Worm (Caenorhabditis elegans) whole organism, L2 larva: Measurements from ENCODE around the gene Y105C5A.508.
A peak's percentile ranks its signal among the peaks of the same experiment; 100 is the strongest.
"Not testable (repeated sequence)": the region's sequence is repeated elsewhere in the genome, so short reads cannot be mapped to it uniquely, and the experiment has no call there.

Source experiments
- C34F6.9 ChIP-seq: fragments of 150-350 bp; optimal IDR thresholded peaks from 2 replicates; lab custom pipeline; 2014; ENCODE audit warnings: missing biosample characterization, missing genetic modification characterization
- R02D3.7 ChIP-seq: fragments of 150-350 bp; optimal IDR thresholded peaks from 2 replicates; lab custom pipeline; 2014; ENCODE audit warnings: missing biosample characterization, missing genetic modification characterization
- ZK546.5 ChIP-seq: sonication (generic microtip); optimal IDR thresholded peaks from 2 replicates; lab custom pipeline; 2017; ENCODE audit warnings: missing biosample characterization, missing genetic modification characterization
- alr-1 ChIP-seq: fragments of 150-350 bp; optimal IDR thresholded peaks from 2 replicates; lab custom pipeline; 2014; ENCODE audit warnings: missing biosample characterization, missing genetic modification characterization
- ama-1 ChIP-seq: fragments of 150-350 bp; optimal IDR thresholded peaks from 2 replicates; lab custom pipeline; 2018; ENCODE audit warnings: inconsistent platforms
- ceh-82 ChIP-seq: fragments of 150-350 bp; optimal IDR thresholded peaks from 2 replicates; lab custom pipeline; 2014; ENCODE audit warnings: missing biosample characterization, missing genetic modification characterization
- dmd-4 ChIP-seq: sonication (generic microtip); optimal IDR thresholded peaks from 2 replicates; lab custom pipeline; 2017; ENCODE audit warnings: missing biosample characterization, missing genetic modification characterization
- elt-1 ChIP-seq: fragments of 150-350 bp; optimal IDR thresholded peaks from 2 replicates; lab custom pipeline; 2014; ENCODE audit warnings: missing biosample characterization, missing genetic modification characterization
- elt-3 ChIP-seq: sonication (generic microtip); optimal IDR thresholded peaks from 2 replicates; lab custom pipeline; 2017; ENCODE audit warnings: missing biosample characterization, missing genetic modification characterization
- fos-1 ChIP-seq: fragments of 150-350 bp; optimal IDR thresholded peaks from 2 replicates; lab custom pipeline; 2014; ENCODE audit warnings: missing biosample characterization, missing genetic modification characterization
- gmeb-1 ChIP-seq: fragments of 150-350 bp; optimal IDR thresholded peaks from 2 replicates; lab custom pipeline; 2014; ENCODE audit warnings: missing biosample characterization, missing genetic modification characterization
- lin-13 ChIP-seq: fragments of 150-350 bp; optimal IDR thresholded peaks from 2 replicates; lab custom pipeline; 2014; ENCODE audit warnings: missing biosample characterization, missing genetic modification reagents, missing genetic modification characterization
- lin-39 ChIP-seq: fragments of 150-350 bp; optimal IDR thresholded peaks from 2 replicates; lab custom pipeline; 2014; ENCODE audit warnings: missing biosample characterization, missing genetic modification reagents, missing genetic modification characterization
- lsy-2 ChIP-seq, 2 experiments: fragments of 150-350 bp in 1 of 2; sonication (generic microtip) in 1 of 2; optimal IDR thresholded peaks; 2 replicates each; lab custom pipeline; 2014 to 2017; ENCODE audit warnings: missing biosample characterization in 2 of 2, missing genetic modification characterization in 2 of 2
- mbf-1 ChIP-seq: sonication (generic microtip); optimal IDR thresholded peaks from 2 replicates; lab custom pipeline; 2017; ENCODE audit warnings: missing biosample characterization, missing genetic modification characterization
- nhr-10 ChIP-seq: sonication (generic microtip); optimal IDR thresholded peaks from 2 replicates; lab custom pipeline; 2017; ENCODE audit warnings: missing biosample characterization, missing genetic modification characterization
- nhr-12 ChIP-seq: fragments of 150-350 bp; optimal IDR thresholded peaks from 2 replicates; lab custom pipeline; 2014; ENCODE audit warnings: missing biosample characterization, missing genetic modification characterization
- nhr-129 ChIP-seq: fragments of 150-350 bp; optimal IDR thresholded peaks from 2 replicates; lab custom pipeline; 2014; ENCODE audit warnings: missing biosample characterization, missing genetic modification characterization
- nhr-21 ChIP-seq: fragments of 150-350 bp; optimal IDR thresholded peaks from 2 replicates; lab custom pipeline; 2014; ENCODE audit warnings: missing biosample characterization, missing genetic modification characterization
- nhr-23 ChIP-seq: fragments of 150-350 bp; optimal IDR thresholded peaks from 2 replicates; lab custom pipeline; 2014; ENCODE audit warnings: missing biosample characterization, missing genetic modification reagents, missing genetic modification characterization
- nhr-237 ChIP-seq: fragments of 150-350 bp; optimal IDR thresholded peaks from 2 replicates; lab custom pipeline; 2014; ENCODE audit warnings: missing biosample characterization, missing genetic modification characterization
- nhr-25 ChIP-seq: fragments of 150-350 bp; sonication (generic microtip); optimal IDR thresholded peaks from 3 replicates; lab custom pipeline; 2014; ENCODE audit warnings: missing biosample characterization, missing genetic modification characterization
- nhr-6 ChIP-seq: fragments of 150-350 bp; optimal IDR thresholded peaks from 2 replicates; lab custom pipeline; 2014; ENCODE audit warnings: missing biosample characterization, missing genetic modification characterization
- sem-4 ChIP-seq: fragments of 150-350 bp; optimal IDR thresholded peaks from 2 replicates; lab custom pipeline; 2014; ENCODE audit warnings: missing biosample characterization, missing genetic modification reagents, missing genetic modification characterization
- skn-1 ChIP-seq: sonication (generic microtip); optimal IDR thresholded peaks from 2 replicates; lab custom pipeline; 2017; ENCODE audit warnings: missing biosample characterization, missing genetic modification characterization
- sma-9 ChIP-seq, 2 experiments: fragments of 150-350 bp in 1 of 2; sonication (generic microtip) in 1 of 2; optimal IDR thresholded peaks; 2 replicates each; lab custom pipeline; 2014 to 2016; ENCODE audit warnings: missing genetic modification characterization in 2 of 2, mild to moderate bottlenecking in 1 of 2, missing biosample characterization in 1 of 2, missing compliant biosample characterization in 1 of 2, missing genetic modification reagents in 1 of 2, moderate library complexity in 1 of 2
- snpc-4 ChIP-seq: fragments of 150-350 bp; optimal IDR thresholded peaks from 2 replicates; lab custom pipeline; 2014; ENCODE audit warnings: missing biosample characterization, missing genetic modification characterization
- unc-55 ChIP-seq: fragments of 150-350 bp; sonication (generic microtip); optimal IDR thresholded peaks from 3 replicates; lab custom pipeline; 2014; ENCODE audit warnings: missing biosample characterization, missing genetic modification reagents, missing genetic modification characterization
- unc-62 ChIP-seq: fragments of 150-350 bp; optimal IDR thresholded peaks from 2 replicates; lab custom pipeline; 2014; ENCODE audit warnings: missing biosample characterization, missing genetic modification reagents, missing genetic modification characterization
- zag-1 ChIP-seq: fragments of 150-350 bp; optimal IDR thresholded peaks from 2 replicates; lab custom pipeline; 2014; ENCODE audit warnings: missing biosample characterization, missing genetic modification characterization
- ztf-1 ChIP-seq: fragments of 200-800 bp; sonication (Bioruptor generic); conservative IDR thresholded peaks from 2 replicates; pipeline ENCODE4 v1.3.6; 2022; ENCODE audit warnings: missing genetic modification characterization, missing compliant biosample characterization
- ztf-11 ChIP-seq: sonication (generic microtip); optimal IDR thresholded peaks from 2 replicates; lab custom pipeline; 2017; ENCODE audit warnings: missing biosample characterization, missing genetic modification characterization
- ztf-4 ChIP-seq: fragments of 150-350 bp; optimal IDR thresholded peaks from 2 replicates; lab custom pipeline; 2014; ENCODE audit warnings: missing biosample characterization, missing genetic modification characterization

Y105C5A.508 gene

DNA sequence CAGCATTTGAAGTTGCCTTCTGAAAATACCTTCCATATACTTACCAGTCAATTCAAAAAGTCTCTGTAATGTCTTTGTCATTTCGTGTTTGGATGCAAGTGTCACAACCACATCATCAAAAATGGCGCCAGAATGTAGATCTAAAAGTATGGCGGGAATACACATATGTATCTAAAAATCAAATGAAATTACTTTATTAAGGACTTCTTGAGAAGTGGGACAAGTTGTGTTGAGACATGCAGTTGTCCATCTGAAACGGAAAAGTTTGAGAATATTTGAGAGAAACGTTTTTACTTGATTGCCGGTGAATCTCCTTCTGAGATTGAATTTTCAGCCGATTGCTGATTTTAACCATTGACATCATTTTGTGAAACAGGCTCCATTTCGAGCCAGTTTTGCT, 8.3 kb downstream of the Y105C5A.508 start:
- TF ChIP-seq ama-1 (lab: Kevin White, UChicago) (no peak), dmd-4 (tag; lab: Kevin White, UChicago) (no peak), ceh-82 (tag; lab: Kevin White, UChicago) (no peak), sma-9 (GFP tag; optimal IDR thresholded peaks at IDR 0.05; lab: Kevin White, UChicago) (no peak), sma-9 (tag; optimal IDR thresholded peaks at IDR 0.05; lab: Kevin White, UChicago) (no peak), nhr-10 (tag; lab: Kevin White, UChicago) (no peak), elt-3 (tag; lab: Kevin White, UChicago) (no peak), mbf-1 (tag; lab: Kevin White, UChicago) (no peak), elt-1 (no peak), lin-13 (no peak), skn-1 (tag; lab: Kevin White, UChicago) (no peak), ztf-11 (tag; lab: Kevin White, UChicago) (no peak), lin-39 (tag; lab: Kevin White, UChicago) (no peak), ztf-4 (tag; lab: Kevin White, UChicago) (no peak), nhr-6 (tag; lab: Kevin White, UChicago) (no peak), ztf-1 (GFP tag; lab: Robert Waterston, UW) (no peak), unc-62 (GFP tag; lab: Kevin White, UChicago) (no peak), nhr-12 (tag; lab: Kevin White, UChicago) (no peak), zag-1 (tag; lab: Kevin White, UChicago) (no peak)
- TF ChIP-seq, all 48 proteins: peak for 0

DNA sequence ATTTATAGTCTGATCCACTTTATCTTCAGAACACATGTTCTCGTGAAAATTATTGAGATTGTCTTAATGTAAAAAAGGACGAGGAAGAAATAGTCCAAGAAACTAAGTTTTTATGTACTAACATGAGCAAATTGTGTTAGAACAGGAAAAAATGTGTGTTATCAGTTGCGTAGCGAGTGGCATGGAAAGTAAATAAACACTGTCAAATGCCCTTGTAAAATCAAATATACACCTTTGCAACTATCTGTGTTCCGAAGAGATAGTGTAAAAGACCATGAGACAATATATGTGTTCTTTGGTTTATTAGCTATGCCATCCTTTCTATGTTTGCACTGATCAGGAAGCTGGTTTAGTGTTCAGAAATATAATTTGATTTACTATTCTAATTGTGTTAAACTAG, 9.4 kb downstream of the Y105C5A.508 start:
- TF ChIP-seq fos-1 (tag; lab: Kevin White, UChicago), result peak; percentile 27
- no peak for TF ChIP-seq gmeb-1

DNA sequence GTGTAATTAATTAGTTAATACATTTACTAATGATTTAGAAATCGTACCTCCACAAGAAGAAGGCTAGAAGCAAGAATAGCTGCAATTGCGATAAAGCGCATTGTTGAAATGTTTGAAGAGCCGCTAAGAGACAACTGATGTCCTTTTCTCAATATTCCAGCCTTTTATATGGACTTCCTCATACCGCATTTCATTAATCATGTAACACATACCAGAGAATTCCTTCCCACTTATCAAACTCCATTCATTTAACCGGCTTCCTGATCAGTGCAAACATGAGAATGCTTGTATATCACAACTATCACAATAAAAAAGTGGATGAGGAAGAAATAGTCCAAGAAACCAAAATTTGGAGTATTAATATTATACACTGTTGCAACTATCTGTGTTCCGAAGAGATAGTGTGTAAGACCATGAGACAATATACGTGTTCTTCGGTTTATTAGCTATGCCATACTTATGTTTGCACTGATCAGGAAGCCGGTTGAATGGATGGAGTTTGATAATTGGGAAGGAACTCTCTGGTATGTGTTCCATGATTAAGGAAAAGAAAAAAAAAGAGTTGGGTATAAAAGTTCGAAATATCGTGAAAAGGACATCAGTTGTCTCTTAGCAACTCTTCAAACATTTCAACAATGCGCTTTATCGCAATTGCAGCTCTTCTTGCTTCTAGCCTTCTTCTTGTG, 11.4 kb downstream of the Y105C5A.508 start, which contains the start of the genes pqn-78 and pqn-79:
TSS of gene pqn-78 (minus strand) at position 101 of the 686 bp plus-strand sequence.
TSS of gene pqn-79 (plus strand) at position 636 of the 686 bp plus-strand sequence.
- TF ChIP-seq snpc-4, sem-4, nhr-25 (tag; lab: Kevin White, UChicago): not testable (repeated sequence)

DNA sequence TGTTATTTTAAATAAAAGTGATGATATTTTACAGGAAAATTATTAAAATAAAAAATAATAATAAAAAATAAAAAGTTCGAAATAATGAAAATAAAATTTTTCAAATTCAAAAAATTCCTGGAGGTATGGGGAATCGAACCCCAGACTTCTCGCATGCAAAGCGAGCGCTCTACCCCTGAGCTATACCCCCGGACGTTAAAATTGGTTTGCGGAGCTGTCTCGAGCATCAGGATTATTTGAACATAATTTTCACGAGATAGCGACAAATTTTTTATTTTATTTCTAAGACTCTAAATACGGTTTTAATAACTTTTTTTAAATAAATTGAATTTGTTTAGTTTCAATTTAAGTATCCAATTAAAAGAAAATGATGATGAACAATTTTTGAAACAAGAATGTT, 20.5 kb downstream of the Y105C5A.508 start:
- TF ChIP-seq snpc-4 (tag; lab: Kevin White, UChicago) (peak; percentile 55), nhr-25 (tag; lab: Kevin White, UChicago) (no peak), lin-13 (no peak)
- TF ChIP-seq, all 48 proteins: peak for 1

DNA sequence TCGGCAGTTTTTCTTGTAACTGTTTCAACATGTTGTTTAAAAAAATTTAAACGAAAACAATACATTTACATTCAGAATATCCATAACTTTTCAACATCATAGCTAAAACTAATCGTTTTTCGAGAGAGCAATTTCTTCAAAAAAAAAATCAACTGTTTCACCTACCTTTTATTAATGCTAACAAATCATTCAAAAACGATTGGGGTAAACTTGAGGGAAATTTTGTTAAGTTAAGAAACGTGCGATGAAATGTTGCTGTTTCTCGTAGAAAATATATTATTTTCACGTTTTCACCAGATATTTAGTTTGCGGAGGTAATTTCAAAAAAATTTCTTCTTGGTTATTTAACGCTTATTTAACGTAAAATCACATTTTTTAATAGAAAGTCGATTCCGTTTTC, 22.7 kb downstream of the Y105C5A.508 start:
- TF ChIP-seq ama-1 (lab: Kevin White, UChicago), result no peak
- no peak for TF ChIP-seq unc-55
- no peak for TF ChIP-seq R02D3.7 (tag; lab: Kevin White, UChicago)
- TF ChIP-seq gmeb-1, result no peak
- TF ChIP-seq alr-1, result no peak
- TF ChIP-seq nhr-129, result no peak
- TF ChIP-seq ztf-11 (tag; lab: Kevin White, UChicago), result no peak
- no peak for TF ChIP-seq nhr-237 (tag; lab: Kevin White, UChicago)
- TF ChIP-seq ZK546.5, result no peak
- TF ChIP-seq zag-1 (tag; lab: Kevin White, UChicago), result no peak
- TF ChIP-seq dmd-4 (tag; lab: Kevin White, UChicago), result no peak
- no peak for TF ChIP-seq lsy-2 (tag; optimal IDR thresholded peaks at IDR 0.05; lab: Kevin White, UChicago)
- TF ChIP-seq C34F6.9 (tag; lab: Kevin White, UChicago), result no peak
- no peak for TF ChIP-seq snpc-4 (tag; lab: Kevin White, UChicago)
- TF ChIP-seq nhr-21 (tag; lab: Kevin White, UChicago), result no peak
- TF ChIP-seq nhr-23 (tag; lab: Kevin White, UChicago), result no peak
